Fruit fly (Drosophila melanogaster): Measurements from ENCODE around the gene CG9117.

CG9117 gene

DNA sequence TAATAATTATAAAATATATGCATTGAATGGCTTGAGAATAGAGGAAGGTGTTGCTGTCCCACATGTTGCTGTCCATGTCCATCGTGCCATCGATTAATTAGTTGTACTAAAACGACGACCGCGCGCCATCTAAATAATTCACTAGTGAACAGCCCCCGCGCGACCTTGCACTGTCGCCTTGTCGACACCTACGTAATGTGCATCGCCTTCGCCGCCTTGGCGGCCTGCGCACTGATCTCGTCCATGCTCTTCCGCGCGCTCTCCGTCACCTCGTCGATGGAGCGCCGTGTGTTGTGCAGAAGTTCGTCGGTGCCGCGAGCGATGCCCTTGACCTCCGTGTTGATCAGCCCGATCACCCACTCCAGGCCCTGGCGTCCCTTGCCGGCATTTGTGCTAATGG, 9.2 kb upstream of the CG9117 start:
- no peak for TF ChIP-seq Vsx2 (GFP tag; optimal IDR thresholded peaks at IDR 0.05; ENCODE audit: partially characterized antibody)
- no peak for TF ChIP-seq sage (GFP tag; optimal IDR thresholded peaks at IDR 0.05)
- no peak for TF ChIP-seq Dif (GFP tag; optimal IDR thresholded peaks at IDR 0.05; ENCODE audit: partially characterized antibody)
- TF ChIP-seq fru (GFP tag; optimal IDR thresholded peaks at IDR 0.05) = no peak
- no peak for TF ChIP-seq Dfd (GFP tag; optimal IDR thresholded peaks at IDR 0.05)
- no peak for TF ChIP-seq ey (GFP tag; optimal IDR thresholded peaks at IDR 0.05)
- TF ChIP-seq dsf (GFP tag; optimal IDR thresholded peaks at IDR 0.05; ENCODE audit: borderline replicate concordance) = no peak
- no peak for TF ChIP-seq sv (GFP tag; optimal IDR thresholded peaks at IDR 0.05)
- no peak for TF ChIP-seq dl (GFP tag; optimal IDR thresholded peaks at IDR 0.05; ENCODE audit: insufficient read depth in 1 of 2, partially characterized antibody in 2 of 2)
- TF ChIP-seq h (GFP tag; optimal IDR thresholded peaks at IDR 0.05) = no peak
- TF ChIP-seq rgr (GFP tag; optimal IDR thresholded peaks at IDR 0.05) = no peak

DNA sequence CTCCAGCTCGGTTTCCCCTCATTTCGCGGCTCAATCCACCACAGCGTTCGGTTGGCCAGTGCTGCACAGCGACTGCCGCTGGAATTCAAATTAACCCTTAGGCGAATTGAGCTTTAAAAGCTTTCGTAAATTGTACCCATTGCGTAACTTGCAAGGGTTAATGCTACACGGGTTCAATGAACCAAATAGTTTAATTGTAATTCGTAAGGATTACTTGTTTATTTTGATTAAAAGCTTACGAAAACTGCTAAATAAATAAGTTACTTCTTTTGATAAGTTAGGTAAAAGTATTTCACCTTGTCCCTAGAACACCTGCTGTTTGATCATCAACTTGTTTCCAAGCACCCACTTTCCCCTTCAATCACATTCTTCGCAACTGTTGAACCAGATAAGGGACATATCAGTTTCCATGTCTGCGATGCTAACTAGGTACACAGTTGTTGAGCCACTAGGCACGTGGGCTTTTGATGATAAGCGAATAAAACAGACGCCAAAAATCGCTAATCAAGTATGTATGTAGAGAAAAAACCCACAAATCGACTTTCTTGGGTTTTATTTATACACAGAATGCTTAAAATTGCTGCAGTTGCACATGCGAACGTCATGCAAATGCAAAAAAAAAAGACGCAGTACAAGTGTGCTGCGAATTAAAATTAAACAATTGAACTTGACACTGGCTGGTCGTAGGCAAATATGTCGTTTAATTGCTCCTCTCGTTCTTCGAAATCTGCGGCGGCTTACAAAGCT, 8.4 kb upstream of the CG9117 start, which contains the start of gene Pfas:
Gene Pfas, minus strand, starts transcription at position 79 of the 747 bp plus-strand sequence.
- TF ChIP-seq ey (GFP tag; optimal IDR thresholded peaks at IDR 0.05) = peak; percentile 66
- TF ChIP-seq woc (GFP tag; optimal IDR thresholded peaks at IDR 0.05) = peak; percentile 54
- TF ChIP-seq Hr78 (GFP tag; optimal IDR thresholded peaks at IDR 0.05) = no peak
- TF ChIP-seq h (GFP tag; optimal IDR thresholded peaks at IDR 0.05) = peak; percentile 76
- TF ChIP-seq foxo (GFP tag; optimal IDR thresholded peaks at IDR 0.05) = peak in 1 of 2 experiments; percentile 74
- TF ChIP-seq Myc (optimal IDR thresholded peaks at IDR 0.05) = peak; percentile 83
- no peak for TF ChIP-seq dsf (GFP tag; optimal IDR thresholded peaks at IDR 0.05; ENCODE audit: borderline replicate concordance)
- no peak for TF ChIP-seq Hr83 (GFP tag; optimal IDR thresholded peaks at IDR 0.05; ENCODE audit: poor library complexity, severe bottlenecking)
- no peak for TF ChIP-seq dmrt93B (GFP tag; optimal IDR thresholded peaks at IDR 0.05)
- TF ChIP-seq CrebA (GFP tag; optimal IDR thresholded peaks at IDR 0.05; ENCODE audit: borderline replicate concordance) = no peak
- no peak for TF ChIP-seq tai (GFP tag; optimal IDR thresholded peaks at IDR 0.05)
- peak; percentile 19 for TF ChIP-seq sv (GFP tag; optimal IDR thresholded peaks at IDR 0.05)
- no peak for TF ChIP-seq N (GFP tag; optimal IDR thresholded peaks at IDR 0.05)
- peak; percentile 52 for TF ChIP-seq CG32264 (GFP tag; optimal IDR thresholded peaks at IDR 0.05)
- TF ChIP-seq dl (GFP tag; optimal IDR thresholded peaks at IDR 0.05; ENCODE audit: insufficient read depth in 1 of 2, partially characterized antibody in 2 of 2) = no peak
- TF ChIP-seq Mio (GFP tag; optimal IDR thresholded peaks at IDR 0.05) = no peak
- TF ChIP-seq Sp1 (GFP tag; optimal IDR thresholded peaks at IDR 0.05) = peak; percentile 70
- peak; percentile 65 for TF ChIP-seq OdsH (GFP tag; optimal IDR thresholded peaks at IDR 0.05)
- TF ChIP-seq HLH106 (tag; optimal IDR thresholded peaks at IDR 0.05) = peak; percentile 66
- TF ChIP-seq br (GFP tag; optimal IDR thresholded peaks at IDR 0.05) = peak; percentile 82
- no peak for TF ChIP-seq jim (GFP tag; optimal IDR thresholded peaks at IDR 0.05)
- no peak for TF ChIP-seq brk (GFP tag; optimal IDR thresholded peaks at IDR 0.05)
- peak; percentile 57 for TF ChIP-seq psq (GFP tag; optimal IDR thresholded peaks at IDR 0.05)
- no peak for TF ChIP-seq Abd-B (GFP tag; optimal IDR thresholded peaks at IDR 0.05)
- no peak for TF ChIP-seq Rel (GFP tag; optimal IDR thresholded peaks at IDR 0.05)
- peak; percentile 88 for TF ChIP-seq Rel (tag; optimal IDR thresholded peaks at IDR 0.05)
- TF ChIP-seq rgr (GFP tag; optimal IDR thresholded peaks at IDR 0.05) = peak; percentile 68
- no peak for TF ChIP-seq Jra (GFP tag; optimal IDR thresholded peaks at IDR 0.05)
- peak; percentile 54 for TF ChIP-seq CG9705 (GFP tag; optimal IDR thresholded peaks at IDR 0.05)
- peak; percentile 80 for TF ChIP-seq fru (GFP tag; optimal IDR thresholded peaks at IDR 0.05)

DNA sequence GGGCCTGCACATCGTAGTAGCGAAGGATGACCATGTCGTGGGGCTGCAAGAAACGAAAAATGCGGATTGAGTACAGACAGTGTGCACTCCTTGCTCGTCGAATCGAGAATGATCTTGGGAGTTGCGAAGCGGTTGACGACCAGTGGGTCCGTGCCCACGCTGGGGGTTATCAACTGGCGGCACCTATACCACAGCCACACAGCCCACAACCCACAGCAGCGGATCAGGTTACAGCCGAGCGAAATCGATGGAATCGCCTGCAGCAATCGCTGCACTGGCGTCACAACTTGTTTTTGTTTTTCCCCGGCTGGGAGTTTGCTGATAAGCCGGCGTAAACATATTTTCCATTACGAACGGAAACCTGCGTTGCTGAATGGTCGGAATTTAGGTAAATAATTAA, 7.8 kb upstream of the CG9117 start:
- TF ChIP-seq Hnf4 (GFP tag; optimal IDR thresholded peaks at IDR 0.05) = no peak
- TF ChIP-seq jim (GFP tag; optimal IDR thresholded peaks at IDR 0.05) = no peak
- TF ChIP-seq sage (GFP tag; optimal IDR thresholded peaks at IDR 0.05) = no peak
- TF ChIP-seq woc (GFP tag; optimal IDR thresholded peaks at IDR 0.05) = no peak
- TF ChIP-seq brk (GFP tag; optimal IDR thresholded peaks at IDR 0.05) = no peak
- no peak for TF ChIP-seq dsf (GFP tag; optimal IDR thresholded peaks at IDR 0.05; ENCODE audit: borderline replicate concordance)
- no peak for TF ChIP-seq N (GFP tag; optimal IDR thresholded peaks at IDR 0.05)
- no peak for TF ChIP-seq GATAd (GFP tag; optimal IDR thresholded peaks at IDR 0.05)
- no peak for TF ChIP-seq CG32264 (GFP tag; optimal IDR thresholded peaks at IDR 0.05)
- no peak for TF ChIP-seq Dif (GFP tag; optimal IDR thresholded peaks at IDR 0.05; ENCODE audit: partially characterized antibody)
- TF ChIP-seq Myc (optimal IDR thresholded peaks at IDR 0.05) = no peak
